Fruit fly (Drosophila melanogaster) whole organism, embryonic: ENCODE data around the gene CG5071.
A peak's percentile ranks its signal among the peaks of the same experiment; 100 is the strongest.

Experiments
- Antp ChIP-seq: fragments of 200-800 bp; sonication (Bioruptor generic); optimal IDR thresholded peaks from 3 replicates; lab custom pipeline; 2016; ENCODE audit warnings: missing biosample characterization, missing genetic modification characterization
- Asciz ChIP-seq: fragments of 200-800 bp; sonication (Bioruptor generic); optimal IDR thresholded peaks from 2 replicates; lab custom pipeline; 2017; ENCODE audit warnings: missing biosample characterization, mild to moderate bottlenecking, missing genetic modification characterization, missing genetic modification reagents
- Atf3 ChIP-seq: fragments of 200-800 bp; sonication (Bioruptor generic); optimal IDR thresholded peaks from 3 replicates; lab custom pipeline; 2016; ENCODE audit warnings: missing biosample characterization, missing genetic modification characterization
- CG10209 ChIP-seq: fragments of 200-800 bp; sonication (Bioruptor generic); optimal IDR thresholded peaks from 3 replicates; lab custom pipeline; 2017; ENCODE audit warnings: missing biosample characterization, mild to moderate bottlenecking, missing genetic modification characterization, missing genetic modification reagents
- CG10543 ChIP-seq: fragments of 200-800 bp; sonication (Bioruptor generic); optimal IDR thresholded peaks from 3 replicates; lab custom pipeline; 2017; ENCODE audit warnings: missing biosample characterization, mild to moderate bottlenecking, missing genetic modification characterization, moderate library complexity
- CG11504 ChIP-seq: fragments of 200-800 bp; sonication (Bioruptor generic); optimal IDR thresholded peaks from 3 replicates; lab custom pipeline; 2019; ENCODE audit warnings: missing biosample characterization, mild to moderate bottlenecking, missing genetic modification characterization, moderate library complexity
- CG13296 ChIP-seq: fragments of 200-800 bp; sonication (Bioruptor generic); optimal IDR thresholded peaks from 3 replicates; lab custom pipeline; 2018; ENCODE audit warnings: missing biosample characterization, mild to moderate bottlenecking, missing genetic modification characterization
- CG13775 ChIP-seq: fragments of 200-800 bp; sonication (Bioruptor generic); optimal IDR thresholded peaks from 3 replicates; lab custom pipeline; 2017; ENCODE audit warnings: missing biosample characterization, mild to moderate bottlenecking, missing genetic modification characterization
- CG13894 ChIP-seq: fragments of 200-800 bp; sonication (Bioruptor generic); optimal IDR thresholded peaks from 3 replicates; lab custom pipeline; 2018; ENCODE audit warnings: missing biosample characterization, mild to moderate bottlenecking, missing genetic modification characterization, moderate library complexity
- CG14050 ChIP-seq: fragments of 200-800 bp; sonication (Bioruptor generic); IDR thresholded peaks from 3 replicates; pipeline ENCODE4 v1.3.6; 2022; ENCODE audit warnings: missing biosample characterization, missing genetic modification characterization
- CG17361 ChIP-seq: fragments of 200-800 bp; sonication (Bioruptor generic); IDR thresholded peaks from 3 replicates; pipeline ENCODE4 v1.3.6; 2022; ENCODE audit warnings: missing biosample characterization, missing genetic modification characterization
- CG1832 ChIP-seq: fragments of 200-800 bp; sonication (Bioruptor generic); optimal IDR thresholded peaks from 2 replicates; lab custom pipeline; 2017; ENCODE audit warnings: missing biosample characterization, mild to moderate bottlenecking, missing genetic modification characterization, inconsistent platforms
- CG18619 ChIP-seq: fragments of 200-800 bp; sonication (Bioruptor generic); optimal IDR thresholded peaks from 3 replicates; lab custom pipeline; 2017; ENCODE audit warnings: missing biosample characterization, mild to moderate bottlenecking, missing genetic modification characterization
- CG34376 ChIP-seq: fragments of 200-800 bp; sonication (Bioruptor generic); optimal IDR thresholded peaks from 2 replicates; lab custom pipeline; 2018; ENCODE audit warnings: missing biosample characterization, mild to moderate bottlenecking, missing genetic modification characterization
- CG34422 ChIP-seq: fragments of 200-800 bp; sonication (Bioruptor generic); IDR thresholded peaks from 3 replicates; pipeline ENCODE4 v1.3.6; 2022; ENCODE audit warnings: missing biosample characterization, missing genetic modification characterization
- CG42726 ChIP-seq: fragments of 200-800 bp; sonication (Bioruptor generic); IDR thresholded peaks from 2 replicates; pipeline ENCODE4 v1.3.6; 2022; ENCODE audit warnings: missing biosample characterization, missing genetic modification characterization; ENCODE audit not compliant: partially characterized antibody
- CG6683 ChIP-seq: fragments of 200-800 bp; sonication (Bioruptor generic); optimal IDR thresholded peaks from 2 replicates; lab custom pipeline; 2017; ENCODE audit warnings: missing biosample characterization, mild to moderate bottlenecking, missing genetic modification characterization, missing genetic modification reagents
- CG6765 ChIP-seq: fragments of 200-800 bp; sonication (Bioruptor generic); optimal IDR thresholded peaks from 3 replicates; lab custom pipeline; 2017; ENCODE audit warnings: missing biosample characterization, mild to moderate bottlenecking, missing genetic modification characterization
- CG9932 ChIP-seq: fragments of 200-800 bp; sonication (Bioruptor generic); IDR thresholded peaks from 2 replicates; pipeline ENCODE4 v1.3.6; 2022; ENCODE audit warnings: missing biosample characterization, missing genetic modification characterization
- Dll ChIP-seq: fragments of 200-800 bp; sonication (Bioruptor generic); IDR thresholded peaks from 4 replicates; pipeline ENCODE4 v1.3.6; 2022; ENCODE audit warnings: missing biosample characterization, missing genetic modification characterization; ENCODE audit not compliant: partially characterized antibody
- E2f1 ChIP-seq: fragments of 200-800 bp; sonication (Bioruptor generic); IDR thresholded peaks from 2 replicates; pipeline ENCODE4 v1.3.6; 2022; ENCODE audit warnings: missing biosample characterization, missing genetic modification characterization
- Fer3 ChIP-seq: fragments of 200-800 bp; sonication (Bioruptor generic); optimal IDR thresholded peaks from 2 replicates; lab custom pipeline; 2018; ENCODE audit warnings: missing biosample characterization, mild to moderate bottlenecking, missing genetic modification characterization, moderate library complexity
- H15 ChIP-seq: fragments of 200-800 bp; sonication (Bioruptor generic); IDR thresholded peaks from 3 replicates; pipeline ENCODE4 v1.3.6; 2022; ENCODE audit warnings: missing biosample characterization, missing genetic modification characterization
- HHEX ChIP-seq: fragments of 200-800 bp; sonication (Bioruptor generic); optimal IDR thresholded peaks from 3 replicates; lab custom pipeline; 2017; ENCODE audit warnings: missing biosample characterization, mild to moderate bottlenecking, missing genetic modification characterization, missing genetic modification reagents
- Hey ChIP-seq: fragments of 200-800 bp; sonication (Bioruptor generic); optimal IDR thresholded peaks from 3 replicates; lab custom pipeline; 2018; ENCODE audit warnings: missing biosample characterization, mild to moderate bottlenecking, missing genetic modification characterization
- Neu2 ChIP-seq: fragments of 200-800 bp; sonication (Bioruptor generic); optimal IDR thresholded peaks from 3 replicates; lab custom pipeline; 2016; ENCODE audit warnings: missing biosample characterization, missing genetic modification characterization, borderline replicate concordance
- Oaz ChIP-seq: fragments of 200-800 bp; sonication (Bioruptor generic); IDR thresholded peaks from 2 replicates; pipeline ENCODE4 v1.3.6; 2022; ENCODE audit warnings: missing biosample characterization, missing genetic modification characterization
- Ptx1 ChIP-seq: fragments of 200-800 bp; sonication (Bioruptor generic); IDR thresholded peaks from 2 replicates; pipeline ENCODE4 v1.3.6; 2022; ENCODE audit warnings: missing biosample characterization, missing genetic modification characterization
- Ravus ChIP-seq: fragments of 200-800 bp; sonication (Bioruptor generic); IDR thresholded peaks from 2 replicates; pipeline ENCODE4 v1.3.6; 2022; ENCODE audit warnings: missing biosample characterization, missing genetic modification characterization
- Rfx ChIP-seq: fragments of 200-800 bp; sonication (Bioruptor generic); IDR thresholded peaks from 2 replicates; pipeline ENCODE4 v1.3.6; 2022; ENCODE audit warnings: missing biosample characterization, missing genetic modification characterization
- Rx ChIP-seq: fragments of 200-800 bp; sonication (Bioruptor generic); IDR thresholded peaks from 2 replicates; pipeline ENCODE4 v1.3.6; 2022; ENCODE audit warnings: missing biosample characterization, missing genetic modification characterization
- ab ChIP-seq: fragments of 200-800 bp; sonication (Bioruptor generic); optimal IDR thresholded peaks from 2 replicates; lab custom pipeline; 2016; ENCODE audit warnings: missing biosample characterization, missing genetic modification characterization
- croc ChIP-seq: fragments of 200-800 bp; sonication (Bioruptor generic); conservative IDR thresholded peaks from 3 replicates; pipeline ENCODE4 v1.3.6; 2022; ENCODE audit warnings: missing biosample characterization, missing genetic modification characterization
- eyg ChIP-seq: fragments of 200-800 bp; sonication (Bioruptor generic); optimal IDR thresholded peaks from 3 replicates; lab custom pipeline; 2016; ENCODE audit warnings: missing biosample characterization, missing genetic modification characterization
- fu2 ChIP-seq: fragments of 200-800 bp; sonication (Bioruptor generic); optimal IDR thresholded peaks from 2 replicates; lab custom pipeline; 2016; ENCODE audit warnings: missing biosample characterization, missing genetic modification characterization
- hbn ChIP-seq: fragments of 200-800 bp; sonication (Bioruptor generic); IDR thresholded peaks from 2 replicates; pipeline ENCODE4 v1.3.6; 2022; ENCODE audit warnings: missing biosample characterization, missing genetic modification characterization; ENCODE audit not compliant: partially characterized antibody
- her ChIP-seq: fragments of 200-800 bp; sonication (Bioruptor generic); optimal IDR thresholded peaks from 2 replicates; lab custom pipeline; 2016; ENCODE audit warnings: missing biosample characterization, missing genetic modification characterization
- insv ChIP-seq, 2 experiments: fragments of 200-800 bp; sonication (Bioruptor generic); optimal IDR thresholded peaks; 3 replicates each; lab custom pipeline; 2016 to 2018; ENCODE audit warnings: missing biosample characterization in 2 of 2, missing genetic modification characterization in 2 of 2
- kni ChIP-seq: fragments of 200-800 bp; sonication (Bioruptor generic); optimal IDR thresholded peaks from 3 replicates; lab custom pipeline; 2017; ENCODE audit warnings: mild to moderate bottlenecking, missing biosample characterization, missing genetic modification reagents, missing genetic modification characterization
- nau ChIP-seq: fragments of 200-800 bp; sonication (Bioruptor generic); optimal IDR thresholded peaks from 3 replicates; lab custom pipeline; 2017; ENCODE audit warnings: missing biosample characterization, mild to moderate bottlenecking, missing genetic modification characterization, missing genetic modification reagents
- nerfin-1 ChIP-seq: fragments of 200-800 bp; sonication (Bioruptor generic); optimal IDR thresholded peaks from 3 replicates; lab custom pipeline; 2019; ENCODE audit warnings: missing biosample characterization, mild to moderate bottlenecking, missing genetic modification characterization, moderate library complexity
- otp ChIP-seq: fragments of 200-800 bp; sonication (Bioruptor generic); IDR thresholded peaks from 3 replicates; pipeline ENCODE4, ENCODE4 v1.3.6; 2022; ENCODE audit warnings: missing biosample characterization, missing genetic modification characterization
- pb ChIP-seq: fragments of 200-800 bp; sonication (Bioruptor generic); optimal IDR thresholded peaks from 3 replicates; lab custom pipeline; 2016; ENCODE audit warnings: missing biosample characterization, missing genetic modification characterization
- peb ChIP-seq: fragments of 200-800 bp; sonication (Bioruptor generic); IDR thresholded peaks from 2 replicates; pipeline ENCODE4 v1.3.6; 2022; ENCODE audit warnings: missing biosample characterization, missing genetic modification characterization
- pnt ChIP-seq: fragments of 200-800 bp; sonication (Bioruptor generic); optimal IDR thresholded peaks from 3 replicates; lab custom pipeline; 2016; ENCODE audit warnings: missing biosample characterization, missing genetic modification characterization
- rib ChIP-seq: fragments of 200-800 bp; sonication (Bioruptor generic); IDR thresholded peaks from 2 replicates; pipeline ENCODE4 v1.3.6; 2022; ENCODE audit warnings: missing biosample characterization, missing genetic modification characterization
- row ChIP-seq: fragments of 200-800 bp; sonication (Bioruptor generic); IDR thresholded peaks from 3 replicates; pipeline ENCODE4 v1.3.6; 2022; ENCODE audit warnings: missing biosample characterization, missing genetic modification characterization
- scrt ChIP-seq: fragments of 200-800 bp; sonication (Bioruptor generic); optimal IDR thresholded peaks from 2 replicates; lab custom pipeline; 2018; ENCODE audit warnings: missing biosample characterization, mild to moderate bottlenecking, missing genetic modification characterization, moderate library complexity
- slou ChIP-seq: fragments of 200-800 bp; sonication (Bioruptor generic); optimal IDR thresholded peaks from 3 replicates; lab custom pipeline; 2016; ENCODE audit warnings: missing biosample characterization, missing genetic modification characterization
- tx ChIP-seq: fragments of 200-800 bp; sonication (Bioruptor generic); optimal IDR thresholded peaks from 2 replicates; lab custom pipeline; 2016; ENCODE audit warnings: missing biosample characterization, missing genetic modification characterization
- vvl ChIP-seq: fragments of 200-800 bp; sonication (Bioruptor generic); IDR thresholded peaks from 2 replicates; pipeline ENCODE4 v1.3.6; 2022; ENCODE audit warnings: missing biosample characterization, missing genetic modification characterization

CG5071 gene

DNA sequence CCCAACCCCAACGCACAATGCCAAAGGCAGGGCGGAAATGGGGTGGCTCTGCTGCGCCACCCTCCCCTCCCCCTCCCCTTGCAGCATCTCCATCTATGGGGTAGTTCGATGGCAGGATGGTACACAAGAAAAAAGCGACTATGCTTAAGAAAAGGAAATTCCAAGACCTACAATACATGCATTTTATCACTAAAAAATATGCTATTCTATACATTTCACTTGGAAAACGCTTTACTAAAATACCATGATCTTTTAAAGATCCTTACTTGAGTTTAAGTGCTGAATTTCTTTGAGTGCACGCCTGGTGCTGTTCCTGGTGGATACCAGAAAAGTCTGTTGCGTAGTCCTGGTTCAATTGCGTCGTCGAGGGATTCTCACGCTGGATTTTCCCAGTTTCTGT lies 12.9 kb downstream of the CG5071 start (continued):
- peak; percentile 61 for TF ChIP-seq CG10209 (GFP tag; lab: Kevin White, UChicago)
- peak; percentile 59 for TF ChIP-seq scrt (GFP tag; lab: Kevin White, UChicago)
- peak; percentile 27 for TF ChIP-seq CG34376 (GFP tag; lab: Kevin White, UChicago)
- peak; percentile 44 for TF ChIP-seq CG10543 (GFP tag; lab: Kevin White, UChicago)
- peak; percentile 46 for TF ChIP-seq tx (GFP tag; lab: Kevin White, UChicago)
- TF ChIP-seq CG6683, result no peak
- peak; percentile 69 for TF ChIP-seq Rfx (GFP tag; lab: Robert Waterston, UW)
- peak; percentile 14 for TF ChIP-seq eyg (GFP tag; lab: Kevin White, UChicago)
- peak; percentile 56 for TF ChIP-seq Rx
- peak; percentile 76 for TF ChIP-seq CG11504 (tag; lab: Kevin White, UChicago)
- TF ChIP-seq Atf3, result peak; percentile 11
- 0 out of 2 replicates have a peak, but pooled peaks have one; percentile 11 for TF ChIP-seq Oaz (GFP tag; lab: Robert Waterston, UW)
- peak; percentile 83 for TF ChIP-seq vvl (GFP tag; lab: Robert Waterston, UW)
- TF ChIP-seq CG42726 (GFP tag; lab: Robert Waterston, UW), result no peak
- TF ChIP-seq CG13296 (GFP tag; lab: Kevin White, UChicago), result peak; percentile 56
- no peak for TF ChIP-seq peb (GFP tag; lab: Robert Waterston, UW)
- TF ChIP-seq pnt (GFP tag; lab: Kevin White, UChicago), result peak; percentile 72
- TF ChIP-seq HHEX (GFP tag; lab: Kevin White, UChicago), result peak; percentile 63
- peak; percentile 72 for TF ChIP-seq CG17361
- peak; percentile 29 for TF ChIP-seq ab (GFP tag; lab: Kevin White, UChicago)
- TF ChIP-seq nau (GFP tag; lab: Kevin White, UChicago), result peak; percentile 36
- peak; percentile 57; the same call in 2 of the 3 replicates for TF ChIP-seq CG14050 (GFP tag; lab: Robert Waterston, UW)
- peak; percentile 49; the same call in 1 of the 3 replicates for TF ChIP-seq otp (GFP tag; lab: Robert Waterston, UW)
- peak; percentile 47 for TF ChIP-seq CG18619 (GFP tag; lab: Kevin White, UChicago)
- TF ChIP-seq Ptx1 (GFP tag; lab: Robert Waterston, UW), result peak; percentile 81
- peak; percentile 56 for TF ChIP-seq croc (GFP tag; lab: Robert Waterston, UW)
- TF ChIP-seq CG13894 (tag; lab: Kevin White, UChicago), result peak; percentile 79
- peak; percentile 30 for TF ChIP-seq CG13775 (GFP tag; lab: Kevin White, UChicago)
- no peak for TF ChIP-seq Neu2 (GFP tag; lab: Kevin White, UChicago)
- TF ChIP-seq CG6765 (GFP tag; lab: Kevin White, UChicago), result peak; percentile 48
- no peak for TF ChIP-seq CG1832
- TF ChIP-seq insv (GFP tag; optimal IDR thresholded peaks at IDR 0.05; lab: Kevin White, UChicago), result no peak
- TF ChIP-seq pb (GFP tag; lab: Kevin White, UChicago), result peak; percentile 6
- TF ChIP-seq nerfin-1 (tag; lab: Kevin White, UChicago), result peak; percentile 71
- peak; percentile 55 for TF ChIP-seq her
- TF ChIP-seq kni (GFP tag; lab: Kevin White, UChicago), result peak; percentile 20
- TF ChIP-seq Dll (GFP tag; lab: Robert Waterston, UW), result no peak
- TF ChIP-seq Fer3 (tag; lab: Kevin White, UChicago), result peak; percentile 70
- peak; percentile 57 for TF ChIP-seq E2f1 (GFP tag; lab: Robert Waterston, UW)
- TF ChIP-seq row, result peak; percentile 82
- TF ChIP-seq rib (GFP tag; lab: Robert Waterston, UW), result 0 out of 2 replicates have a peak, but pooled peaks have one; percentile 22
- no peak; the same call in 1 of the 2 replicates for TF ChIP-seq Ravus (GFP tag; lab: Robert Waterston, UW)
- no peak for TF ChIP-seq hbn (GFP tag; lab: Robert Waterston, UW)
- peak; percentile 25 for TF ChIP-seq fu2
- TF ChIP-seq Antp, result peak; percentile 83
- TF ChIP-seq H15 (GFP tag; lab: Robert Waterston, UW), result peak; percentile 65; the same call in 2 of the 3 replicates
- TF ChIP-seq Hey, result peak; percentile 23
- peak; percentile 77 for TF ChIP-seq CG34422 (GFP tag; lab: Robert Waterston, UW)
- peak; percentile 56 for TF ChIP-seq CG9932 (GFP tag; lab: Robert Waterston, UW)
- peak; percentile 62 for TF ChIP-seq Asciz (GFP tag; lab: Kevin White, UChicago)
- TF ChIP-seq slou (GFP tag; lab: Kevin White, UChicago), result peak; percentile 17
